Worm (Caenorhabditis elegans) whole organism, L1 larva: Measurements from ENCODE around the gene K09C4.7.

Experiments used
- C04F5.9 ChIP-seq: sonication (generic microtip); optimal IDR thresholded peaks from 2 replicates; lab custom pipeline; 2016; ENCODE audit warnings: missing genetic modification characterization, missing compliant biosample characterization
- C16A3.4 ChIP-seq: fragments of 150-350 bp; optimal IDR thresholded peaks from 2 replicates; lab custom pipeline; 2014; ENCODE audit warnings: missing biosample characterization, missing genetic modification characterization
- Y116A8C.19 ChIP-seq: sonication (generic microtip); optimal IDR thresholded peaks from 2 replicates; lab custom pipeline; 2016; ENCODE audit warnings: missing compliant biosample characterization, missing genetic modification characterization, borderline replicate concordance
- alr-1 ChIP-seq: fragments of 200-800 bp; sonication (Bioruptor generic); optimal IDR thresholded peaks from 2 replicates; lab custom pipeline; 2018; ENCODE audit warnings: borderline replicate concordance, mild to moderate bottlenecking, missing genetic modification characterization, missing compliant biosample characterization
- aly-2 ChIP-seq: fragments of 150-350 bp; optimal IDR thresholded peaks from 2 replicates; lab custom pipeline; 2014; ENCODE audit warnings: missing biosample characterization, missing genetic modification characterization
- blmp-1 ChIP-seq: fragments of 150-350 bp; optimal IDR thresholded peaks from 2 replicates; lab custom pipeline; 2014; ENCODE audit warnings: missing biosample characterization, missing genetic modification characterization
- ceh-63 ChIP-seq: fragments of 200-800 bp; sonication (Bioruptor generic); optimal IDR thresholded peaks from 2 replicates; lab custom pipeline; 2018; ENCODE audit warnings: mild to moderate bottlenecking, missing genetic modification characterization, missing compliant biosample characterization
- ceh-90 ChIP-seq: sonication (generic microtip); optimal IDR thresholded peaks from 2 replicates; lab custom pipeline; 2016; ENCODE audit warnings: missing genetic modification characterization, missing compliant biosample characterization
- ces-1 ChIP-seq: fragments of 150-350 bp; optimal IDR thresholded peaks from 2 replicates; lab custom pipeline; 2014; ENCODE audit warnings: missing biosample characterization, missing genetic modification reagents, missing genetic modification characterization
- dsc-1 ChIP-seq: sonication (generic microtip); optimal IDR thresholded peaks from 2 replicates; lab custom pipeline; 2016; ENCODE audit warnings: mild to moderate bottlenecking, missing genetic modification characterization, missing compliant biosample characterization
- efl-3 ChIP-seq: fragments of 200-800 bp; sonication (Bioruptor generic); optimal IDR thresholded peaks from 2 replicates; lab custom pipeline; 2018; ENCODE audit warnings: mild to moderate bottlenecking, missing genetic modification characterization, missing compliant biosample characterization
- elt-2 ChIP-seq: sonication (generic microtip); optimal IDR thresholded peaks from 2 replicates; lab custom pipeline; 2016; ENCODE audit warnings: missing genetic modification characterization, mild to moderate bottlenecking, inconsistent platforms, missing compliant biosample characterization, missing genetic modification reagents
- ets-5 ChIP-seq: fragments of 200-800 bp; sonication (Bioruptor generic); IDR thresholded peaks from 2 replicates; pipeline ENCODE4 v1.3.6; 2022; ENCODE audit warnings: missing genetic modification characterization, missing compliant biosample characterization
- fkh-4 ChIP-seq: sonication (generic microtip); optimal IDR thresholded peaks from 2 replicates; lab custom pipeline; 2016; ENCODE audit warnings: missing compliant biosample characterization, missing genetic modification characterization, borderline replicate concordance
- hlh-4 ChIP-seq: sonication (generic microtip); optimal IDR thresholded peaks from 2 replicates; lab custom pipeline; 2016; ENCODE audit warnings: mild to moderate bottlenecking, missing genetic modification characterization, missing compliant biosample characterization
- jun-1 ChIP-seq: fragments of 150-350 bp; optimal IDR thresholded peaks from 2 replicates; lab custom pipeline; 2014; ENCODE audit warnings: missing biosample characterization, missing genetic modification reagents, missing genetic modification characterization
- lin-35 ChIP-seq, 2 experiments: fragments of 150-350 bp; optimal IDR thresholded peaks; 2 replicates each; lab custom pipeline; 2014; ENCODE audit warnings: missing biosample characterization in 2 of 2, missing genetic modification characterization in 2 of 2, missing genetic modification reagents in 2 of 2
- lir-3 ChIP-seq: sonication (generic microtip); optimal IDR thresholded peaks from 2 replicates; lab custom pipeline; 2016; ENCODE audit warnings: mild to moderate bottlenecking, missing genetic modification characterization, moderate library complexity, missing compliant biosample characterization; ENCODE audit not compliant: poor library complexity
- mab-9 ChIP-seq: fragments of 200-800 bp; sonication (Bioruptor generic); IDR thresholded peaks from 2 replicates; pipeline ENCODE4 v1.3.6; 2022; ENCODE audit warnings: missing genetic modification reagents, missing genetic modification characterization, missing compliant biosample characterization
- mdl-1 ChIP-seq, 2 experiments: fragments of 150-350 bp; optimal IDR thresholded peaks; 2 replicates each; lab custom pipeline; 2014 to 2017; ENCODE audit warnings: missing biosample characterization in 2 of 2, missing genetic modification characterization in 2 of 2, inconsistent platforms in 1 of 2
- nhr-12 ChIP-seq: sonication (generic microtip); optimal IDR thresholded peaks from 2 replicates; lab custom pipeline; 2017; ENCODE audit warnings: missing biosample characterization, missing genetic modification characterization
- nhr-19 ChIP-seq: fragments of 200-800 bp; sonication (Bioruptor generic); conservative IDR thresholded peaks from 2 replicates; pipeline ENCODE4 v1.3.6; 2022; ENCODE audit warnings: missing genetic modification characterization, missing compliant biosample characterization
- nhr-20 ChIP-seq: sonication (generic microtip); optimal IDR thresholded peaks from 2 replicates; lab custom pipeline; 2016; ENCODE audit warnings: mild to moderate bottlenecking, missing genetic modification characterization, missing compliant biosample characterization
- nhr-71 ChIP-seq: sonication (generic microtip); optimal IDR thresholded peaks from 2 replicates; lab custom pipeline; 2016; ENCODE audit warnings: mild to moderate bottlenecking, missing genetic modification characterization, moderate library complexity, missing compliant biosample characterization
- nhr-76 ChIP-seq: sonication (generic microtip); optimal IDR thresholded peaks from 2 replicates; lab custom pipeline; 2017; ENCODE audit warnings: missing biosample characterization, missing genetic modification characterization
- nhr-84 ChIP-seq: sonication (generic microtip); optimal IDR thresholded peaks from 2 replicates; lab custom pipeline; 2017; ENCODE audit warnings: missing biosample characterization, missing genetic modification characterization
- nhr-90 ChIP-seq: sonication (generic microtip); optimal IDR thresholded peaks from 2 replicates; lab custom pipeline; 2016; ENCODE audit warnings: mild to moderate bottlenecking, missing genetic modification characterization, missing compliant biosample characterization; ENCODE audit not compliant: poor library complexity
- pqm-1 ChIP-seq: sonication (generic microtip); optimal IDR thresholded peaks from 3 replicates; lab custom pipeline; 2017; ENCODE audit warnings: missing biosample characterization, missing genetic modification characterization
- sox-4 ChIP-seq: sonication (generic microtip); optimal IDR thresholded peaks from 2 replicates; lab custom pipeline; 2016; ENCODE audit warnings: missing genetic modification characterization, missing compliant biosample characterization
- swsn-7 ChIP-seq: sonication (generic microtip); optimal IDR thresholded peaks from 2 replicates; lab custom pipeline; 2016; ENCODE audit warnings: missing genetic modification characterization, missing compliant biosample characterization
- tbx-2 ChIP-seq: sonication (generic microtip); optimal IDR thresholded peaks from 2 replicates; lab custom pipeline; 2016; ENCODE audit warnings: missing genetic modification characterization, missing compliant biosample characterization
- unc-130 ChIP-seq: fragments of 150-350 bp; optimal IDR thresholded peaks from 2 replicates; lab custom pipeline; 2017; ENCODE audit warnings: missing biosample characterization, missing genetic modification characterization, inconsistent platforms
- unc-86 ChIP-seq: sonication (generic microtip); optimal IDR thresholded peaks from 2 replicates; lab custom pipeline; 2016; ENCODE audit warnings: missing genetic modification characterization, missing compliant biosample characterization
- ztf-4 ChIP-seq: fragments of 150-350 bp; optimal IDR thresholded peaks from 2 replicates; lab custom pipeline; 2014; ENCODE audit warnings: missing biosample characterization, missing genetic modification characterization

The K09C4.7 gene

DNA sequence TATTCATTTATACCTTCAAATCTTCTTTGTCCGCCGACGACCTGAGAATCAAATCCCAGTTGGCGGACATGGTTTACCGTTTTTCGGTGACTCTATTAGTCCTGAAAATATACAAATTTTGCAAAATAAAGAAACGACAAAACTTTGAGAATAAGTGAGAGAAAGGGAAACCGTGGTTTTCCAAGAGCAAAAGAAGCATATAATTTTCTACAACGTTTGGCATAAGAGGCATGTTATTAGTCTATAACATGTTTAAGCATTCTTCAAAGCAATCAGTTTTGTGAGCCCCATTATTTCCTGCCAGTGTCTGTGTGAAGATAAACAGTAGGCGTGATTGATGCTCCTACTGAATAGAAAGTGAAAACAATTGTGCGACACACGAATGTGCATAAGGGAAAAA is 7.5 kb downstream of the K09C4.7 start, which contains the start of gene K09C4.10:
Gene K09C4.10, minus strand, starts transcription at position 101 of the 400 bp plus-strand sequence.
- no peak for TF ChIP-seq aly-2
- no peak for TF ChIP-seq nhr-84 (tag; lab: Kevin White, UChicago)
- TF ChIP-seq sox-4 (tag; lab: Kevin White, UChicago), result no peak
- TF ChIP-seq, all 84 proteins: peak for 0

DNA sequence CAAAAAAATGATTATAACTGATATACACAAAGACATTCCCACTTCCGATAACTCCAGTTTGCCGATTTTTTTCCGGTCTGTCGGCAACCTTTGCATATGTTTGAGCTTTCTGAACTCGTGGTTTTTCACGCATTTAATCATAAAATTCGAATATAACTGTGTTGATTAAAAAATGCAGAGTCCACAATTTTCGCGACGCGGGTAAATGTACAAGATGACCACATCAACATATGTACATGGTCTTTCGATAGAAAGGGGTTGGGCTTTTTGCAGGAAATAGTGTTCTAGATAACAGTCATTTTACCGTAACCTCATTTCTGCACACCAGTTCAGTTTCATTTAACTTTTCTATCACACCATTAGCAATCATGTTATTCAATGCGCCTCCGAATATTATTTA is 9.6 kb downstream of the K09C4.7 start, which contains the start of gene K09C4.5:
Gene K09C4.5, plus strand, starts transcription at position 326 of the 400 bp plus-strand sequence.
- no peak for TF ChIP-seq nhr-71 (tag; lab: Kevin White, UChicago)
- TF ChIP-seq ztf-4 (tag; lab: Kevin White, UChicago), result no peak
- TF ChIP-seq unc-130 (tag; lab: Kevin White, UChicago), result no peak
- peak; percentile 26 for TF ChIP-seq elt-2
- no peak for TF ChIP-seq ceh-63 (GFP tag; lab: Kevin White, UChicago)

DNA sequence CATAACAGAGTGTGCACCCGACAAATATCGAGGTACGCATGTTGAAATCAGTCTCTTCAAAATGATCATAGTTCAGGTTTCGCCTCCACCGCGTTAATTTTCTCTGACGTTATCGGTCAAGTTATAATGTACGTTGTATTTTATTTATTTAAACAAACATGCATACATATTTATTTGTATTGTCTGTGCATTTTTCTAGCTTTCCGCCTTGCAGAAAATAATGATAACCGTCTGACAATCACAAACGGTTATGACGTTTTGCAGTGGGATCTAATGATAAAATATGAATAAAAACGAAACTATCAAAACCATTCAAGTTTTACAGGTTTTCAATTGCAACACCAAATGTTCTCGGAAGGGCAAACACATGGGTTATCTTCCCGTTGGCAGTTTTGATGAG is 10.5 kb downstream of the K09C4.7 start:
- no peak for TF ChIP-seq nhr-19 (GFP tag; lab: Robert Waterston, UW)
- no peak for TF ChIP-seq efl-3
- TF ChIP-seq nhr-71 (tag; lab: Kevin White, UChicago), result peak; percentile 10
- TF ChIP-seq hlh-4 (tag; lab: Kevin White, UChicago), result no peak
- no peak for TF ChIP-seq tbx-2 (tag; lab: Kevin White, UChicago)
- no peak for TF ChIP-seq ets-5 (GFP tag; lab: Robert Waterston, UW)
- no peak for TF ChIP-seq sox-4 (tag; lab: Kevin White, UChicago)
- peak; percentile 67 for TF ChIP-seq elt-2
- TF ChIP-seq ztf-4 (tag; lab: Kevin White, UChicago), result no peak
- no peak for TF ChIP-seq nhr-76 (tag; lab: Kevin White, UChicago)

DNA sequence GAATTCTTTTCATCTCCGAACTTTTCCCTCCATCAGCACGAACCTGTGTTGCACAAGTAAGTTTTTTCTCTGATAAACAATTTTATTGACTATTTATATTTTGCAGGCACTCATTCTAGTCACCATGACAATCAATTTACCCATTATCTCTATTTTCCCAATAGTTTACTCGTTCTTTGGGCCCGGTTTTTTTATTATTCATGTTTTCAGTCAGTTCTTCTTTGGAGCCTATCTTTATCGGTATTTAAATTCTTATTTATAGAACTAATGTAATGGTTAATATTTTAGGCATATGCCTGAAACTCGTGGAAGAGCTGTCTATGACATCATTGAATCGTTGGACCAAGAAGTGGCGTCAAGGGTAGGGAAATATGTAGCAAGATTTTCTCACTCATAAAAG is 12.3 kb downstream of the K09C4.7 start:
- TF ChIP-seq C16A3.4 (tag; lab: Kevin White, UChicago) (no peak), dsc-1 (tag; lab: Kevin White, UChicago) (no peak), sox-4 (tag; lab: Kevin White, UChicago) (no peak), jun-1 (tag; lab: Kevin White, UChicago) (no peak), mdl-1 (tag; optimal IDR thresholded peaks at IDR 0.05; lab: Kevin White, UChicago) (no peak), hlh-4 (tag; lab: Kevin White, UChicago) (no peak), ceh-90 (no peak), unc-86 (no peak), C04F5.9 (tag; lab: Kevin White, UChicago) (no peak)

DNA sequence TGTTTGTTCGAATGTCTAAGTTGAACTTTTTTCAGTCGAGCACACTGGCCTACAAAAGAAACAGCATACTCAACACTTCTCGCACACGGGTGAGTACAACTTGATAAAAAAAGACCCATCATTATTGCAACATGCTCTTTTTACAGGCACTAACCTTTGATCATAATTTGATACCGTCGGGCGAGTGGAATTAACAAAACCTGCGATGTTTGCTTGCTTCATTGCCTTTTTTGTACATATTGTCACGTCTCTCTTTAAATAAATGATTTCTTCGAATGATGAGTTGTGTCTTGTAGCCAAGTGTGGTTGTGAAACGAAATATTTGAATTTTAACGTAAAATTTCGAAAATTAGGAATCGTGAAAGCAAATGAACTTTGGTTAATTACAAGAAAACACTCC is 12.8 kb downstream of the K09C4.7 start:
- TF ChIP-seq nhr-90 (tag; lab: Kevin White, UChicago) (no peak), nhr-84 (tag; lab: Kevin White, UChicago) (no peak), fkh-4 (no peak), mdl-1 (tag; optimal IDR thresholded peaks at IDR 0.05; lab: Kevin White, UChicago) (peak in 1 of 2 experiments; percentile 3), ces-1 (GFP tag; lab: Kevin White, UChicago) (no peak), nhr-20 (tag; lab: Kevin White, UChicago) (peak; percentile 33), lin-35 (GFP tag; optimal IDR thresholded peaks at IDR 0.05; lab: Kevin White, UChicago) (peak in 1 of 2 experiments; percentile 2), lir-3 (tag; lab: Kevin White, UChicago) (no peak), dsc-1 (tag; lab: Kevin White, UChicago) (no peak), tbx-2 (tag; lab: Kevin White, UChicago) (no peak), elt-2 (peak; percentile 80), alr-1 (no peak), mab-9 (no peak), ceh-63 (GFP tag; lab: Kevin White, UChicago) (no peak)
- TF ChIP-seq, all 84 proteins: peak for 4

DNA sequence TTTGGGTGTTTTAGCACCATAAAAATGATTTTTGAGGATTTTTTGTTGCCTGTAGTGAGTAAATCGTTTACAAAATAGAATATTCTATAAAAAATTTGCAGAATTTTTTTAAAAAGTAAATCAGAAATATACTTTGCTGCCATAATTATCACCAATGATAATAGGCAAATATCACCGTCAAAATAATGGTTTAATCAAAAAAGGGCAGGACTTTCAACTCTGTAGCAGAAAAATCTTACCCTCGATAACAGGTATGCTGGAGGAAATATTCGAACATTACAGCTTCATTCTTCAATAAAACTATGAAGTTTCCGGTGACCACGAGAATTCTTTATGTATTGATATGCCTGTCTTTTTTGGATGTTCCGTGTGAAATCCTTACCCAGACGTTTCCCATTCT is 16.5 kb downstream of the K09C4.7 start, which contains the start of gene K09C4.4:
Gene K09C4.4, plus strand, starts transcription at position 301 of the 400 bp plus-strand sequence.
- TF ChIP-seq swsn-7 (tag; lab: Kevin White, UChicago) (no peak), pqm-1 (tag; lab: Kevin White, UChicago) (no peak), blmp-1 (tag; lab: Kevin White, UChicago) (no peak), unc-86 (no peak), C16A3.4 (tag; lab: Kevin White, UChicago) (no peak), Y116A8C.19 (tag; lab: Kevin White, UChicago) (no peak), mdl-1 (tag; optimal IDR thresholded peaks at IDR 0.05; lab: Kevin White, UChicago) (no peak), nhr-12 (tag; lab: Kevin White, UChicago) (no peak), nhr-19 (GFP tag; lab: Robert Waterston, UW) (no peak), lir-3 (tag; lab: Kevin White, UChicago) (no peak)
- TF ChIP-seq, all 84 proteins: peak for 0
